Worm (Caenorhabditis elegans) whole organism, midembryonic: ENCODE results near the gene W05B10.4.

Source experiments
- T22C8.4 ChIP-seq: fragments of 200-800 bp; sonication (Bioruptor generic); IDR thresholded peaks from 2 replicates; pipeline ENCODE4 v1.3.6; 2022; ENCODE audit warnings: missing genetic modification characterization, missing compliant biosample characterization
- cog-1 ChIP-seq: sonication (generic microtip); optimal IDR thresholded peaks from 2 replicates; lab custom pipeline; 2016; ENCODE audit warnings: missing genetic modification characterization, missing compliant biosample characterization
- flt-1 ChIP-seq: fragments of 200-800 bp; sonication (Bioruptor generic); IDR thresholded peaks from 2 replicates; pipeline ENCODE4 v1.3.6; 2022; ENCODE audit warnings: missing genetic modification characterization, missing compliant biosample characterization
- klf-2 ChIP-seq: fragments of 200-800 bp; sonication (Bioruptor generic); conservative IDR thresholded peaks from 2 replicates; pipeline ENCODE4 v1.3.6; 2022; ENCODE audit warnings: missing genetic modification reagents, missing genetic modification characterization, missing compliant biosample characterization
- med-1 ChIP-seq: sonication (generic microtip); optimal IDR thresholded peaks from 2 replicates; lab custom pipeline; 2017; ENCODE audit warnings: missing genetic modification characterization, mild to moderate bottlenecking, missing compliant biosample characterization, antibody characterized with exemption, missing genetic modification reagents; ENCODE audit not compliant: insufficient read depth
- ref-1 ChIP-seq: fragments of 200-800 bp; sonication (Bioruptor generic); conservative IDR thresholded peaks from 2 replicates; pipeline ENCODE4 v1.3.6; 2022; ENCODE audit warnings: missing genetic modification reagents, missing genetic modification characterization, missing compliant biosample characterization
- tab-1 ChIP-seq: fragments of 200-800 bp; sonication (Bioruptor generic); IDR thresholded peaks from 2 replicates; pipeline ENCODE4 v1.3.6; 2022; ENCODE audit warnings: missing genetic modification characterization, missing compliant biosample characterization
- ztf-23 ChIP-seq: fragments of 200-800 bp; sonication (Bioruptor generic); IDR thresholded peaks from 2 replicates; pipeline ENCODE4 v1.3.6; 2022; ENCODE audit warnings: missing genetic modification reagents, missing genetic modification characterization, missing compliant biosample characterization
- ztf-29 ChIP-seq: fragments of 200-800 bp; sonication (Bioruptor generic); IDR thresholded peaks from 2 replicates; pipeline ENCODE4 v1.3.6; 2022; ENCODE audit warnings: missing genetic modification reagents, missing genetic modification characterization, missing compliant biosample characterization

Gene W05B10.4

DNA sequence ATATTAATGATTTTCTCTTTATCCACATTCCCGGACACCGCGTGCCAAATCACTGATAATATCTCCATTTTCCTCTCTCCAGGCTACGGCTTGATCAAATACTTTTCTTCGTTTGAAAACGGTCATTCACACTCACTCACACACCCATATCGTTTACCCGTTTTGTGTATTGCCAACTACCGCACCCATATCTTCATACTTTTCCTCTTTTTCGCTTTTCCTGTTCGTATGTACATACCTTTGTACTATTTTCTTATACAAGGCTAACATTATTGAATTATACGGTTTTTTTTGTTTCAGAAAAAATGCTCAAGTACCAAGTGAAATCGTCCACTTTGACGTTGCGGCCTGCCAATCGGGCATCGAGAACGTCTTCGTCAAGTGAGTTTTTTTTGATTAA, at the start of gene W05B10.4:
Gene W05B10.4, plus strand, starts transcription at position 301 of the 400 bp plus-strand sequence.
- TF ChIP-seq tab-1 (GFP tag; lab: Robert Waterston, UW) (no peak), flt-1 (GFP tag; lab: Robert Waterston, UW) (no peak), ztf-29 (GFP tag; lab: Robert Waterston, UW) (no peak)

DNA sequence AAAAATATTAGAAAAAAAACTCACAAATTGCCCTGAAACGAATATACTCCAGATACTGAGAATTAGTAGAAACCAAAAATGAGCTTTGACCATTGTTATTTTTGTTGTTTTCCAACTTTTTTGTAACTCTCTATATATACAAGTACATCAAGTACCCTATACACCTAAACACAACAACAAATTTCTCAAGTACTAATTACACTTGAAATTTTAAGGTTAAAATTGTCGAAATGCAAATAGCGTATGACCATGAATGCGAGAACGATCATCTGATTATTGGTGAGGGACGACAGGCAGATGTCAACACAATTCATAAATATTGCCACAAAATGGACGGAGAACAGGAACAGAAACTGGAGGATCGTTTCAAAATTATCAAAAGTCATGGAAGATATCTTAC, 43.7 kb upstream of the W05B10.4 start, which contains the start of gene F56H9.9:
Gene F56H9.9, minus strand, starts transcription at position 101 of the 400 bp plus-strand sequence.
- TF ChIP-seq klf-2 (GFP tag; lab: Robert Waterston, UW), result no peak

ce11 chrV:12629743-12630142, 38.3 kb upstream of the W05B10.4 start, which contains the start of gene F56H9.6:
F56H9.6 (minus strand) TSS chrV:12629843.
- TF ChIP-seq cog-1 (no peak), T22C8.4 (GFP tag; lab: Robert Waterston, UW) (no peak), flt-1 (GFP tag; lab: Robert Waterston, UW) (no peak), ztf-23 (GFP tag; lab: Robert Waterston, UW) (no peak), med-1 (GFP tag; lab: Kevin White, UChicago) (no peak), klf-2 (GFP tag; lab: Robert Waterston, UW) (no peak), tab-1 (GFP tag; lab: Robert Waterston, UW) (no peak), ztf-29 (GFP tag; lab: Robert Waterston, UW) (no peak), ref-1 (GFP tag; lab: Robert Waterston, UW) (no peak)

DNA sequence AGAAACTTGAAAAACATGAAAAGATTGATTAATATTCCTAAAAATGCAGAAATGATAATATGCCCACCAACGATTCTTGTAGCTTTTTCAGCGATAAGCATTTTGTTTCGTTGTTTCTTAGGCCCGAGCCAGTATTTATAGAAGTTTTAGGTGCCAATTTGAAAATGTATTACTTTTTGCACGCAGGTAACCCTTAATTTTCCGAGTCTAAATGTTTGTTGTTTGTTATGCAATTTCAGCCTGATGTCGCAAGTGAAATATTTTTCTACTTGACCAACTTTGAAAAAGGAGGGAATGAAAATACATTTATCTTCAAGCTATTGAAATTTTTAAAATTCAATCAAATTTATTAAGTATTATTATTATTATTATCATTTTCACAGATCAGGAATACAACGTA, 36.0 kb upstream of the W05B10.4 start, which contains the start of gene srx-113:
Gene srx-113, minus strand, starts transcription at position 101 of the 400 bp plus-strand sequence.
- TF ChIP-seq tab-1 (GFP tag; lab: Robert Waterston, UW), result no peak
- TF ChIP-seq T22C8.4 (GFP tag; lab: Robert Waterston, UW), result no peak
- no peak for TF ChIP-seq ztf-23 (GFP tag; lab: Robert Waterston, UW)
- TF ChIP-seq klf-2 (GFP tag; lab: Robert Waterston, UW), result no peak
- no peak for TF ChIP-seq flt-1 (GFP tag; lab: Robert Waterston, UW)
- TF ChIP-seq ref-1 (GFP tag; lab: Robert Waterston, UW), result no peak
- no peak for TF ChIP-seq ztf-29 (GFP tag; lab: Robert Waterston, UW)
- no peak for TF ChIP-seq med-1 (GFP tag; lab: Kevin White, UChicago)
- TF ChIP-seq cog-1, result no peak

DNA sequence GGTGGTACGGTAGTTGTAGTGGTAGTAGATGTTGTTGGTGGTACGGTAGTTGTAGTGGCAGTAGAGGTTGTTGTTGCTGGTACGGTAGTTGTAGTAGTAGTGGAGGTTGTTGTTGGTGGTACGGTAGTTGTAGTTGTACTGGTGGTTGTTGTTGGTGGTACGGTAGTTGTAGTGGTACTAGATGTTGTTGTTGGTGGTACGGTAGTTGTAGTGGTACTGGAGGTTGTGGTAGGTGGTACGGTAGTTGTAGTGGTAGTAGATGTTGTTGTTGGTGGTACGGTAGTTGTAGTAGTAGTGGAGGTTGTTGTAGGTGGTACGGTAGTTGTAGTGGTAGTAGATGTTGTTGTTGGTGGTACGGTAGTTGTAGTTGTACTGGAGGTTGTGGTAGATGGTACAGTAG, 35.0 kb upstream of the W05B10.4 start:
- TF ChIP-seq ztf-23 (GFP tag; lab: Robert Waterston, UW), result 0 out of 2 replicates have a peak, but pooled peaks have one; percentile 61
- TF ChIP-seq med-1 (GFP tag; lab: Kevin White, UChicago), result no peak
- 0 out of 2 replicates have a peak, but pooled peaks have one; percentile 14 for TF ChIP-seq flt-1 (GFP tag; lab: Robert Waterston, UW)

DNA sequence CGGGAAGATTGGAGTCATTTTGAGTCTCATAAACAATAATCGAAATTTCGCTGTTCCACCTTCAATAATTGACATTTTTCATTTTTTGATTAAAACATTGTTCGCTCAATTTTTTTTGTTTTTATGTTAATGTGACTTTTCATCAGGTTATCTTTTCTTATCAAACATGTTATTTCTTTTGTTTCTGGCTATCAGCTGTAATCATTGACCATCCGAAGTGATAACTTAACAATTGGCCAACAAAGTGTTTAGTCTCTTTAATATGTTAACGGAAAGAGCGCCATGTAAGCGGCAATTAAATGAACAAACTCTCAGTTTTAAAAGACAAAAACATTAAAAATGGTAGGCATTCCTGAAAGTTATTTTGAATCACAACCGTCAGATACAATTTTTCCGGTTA, 34.0 kb upstream of the W05B10.4 start:
- TF ChIP-seq ref-1 (GFP tag; lab: Robert Waterston, UW), result no peak
- no peak for TF ChIP-seq klf-2 (GFP tag; lab: Robert Waterston, UW)
- TF ChIP-seq ztf-23 (GFP tag; lab: Robert Waterston, UW), result no peak
- no peak for TF ChIP-seq med-1 (GFP tag; lab: Kevin White, UChicago)
- TF ChIP-seq cog-1, result no peak

- TF ChIP-seq flt-1 (GFP tag; lab: Robert Waterston, UW) (no peak), ref-1 (GFP tag; lab: Robert Waterston, UW) (no peak), ztf-29 (GFP tag; lab: Robert Waterston, UW) (no peak)
Observed at ce11 chrV:12634746-12635145, 33.3 kb upstream of the W05B10.4 start.

DNA sequence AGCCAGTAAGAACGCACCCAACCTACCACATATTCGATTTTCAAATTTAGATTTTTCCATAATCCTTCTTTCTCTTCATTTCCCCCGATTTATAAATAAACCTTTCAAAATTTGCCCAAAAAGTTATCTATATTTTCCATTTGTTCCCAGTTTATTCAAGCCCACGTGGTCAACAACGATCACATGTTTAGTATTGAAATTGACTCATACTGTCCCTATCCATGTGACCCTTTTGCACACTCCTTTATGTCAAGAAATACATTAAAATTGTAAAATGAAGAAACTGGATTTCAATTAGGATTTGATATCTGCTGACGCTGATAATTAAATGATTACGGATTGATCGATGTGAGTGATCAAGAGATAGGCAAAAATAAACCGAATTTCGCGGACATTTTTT, 32.8 kb upstream of the W05B10.4 start:
- TF ChIP-seq flt-1 (GFP tag; lab: Robert Waterston, UW), result no peak
- TF ChIP-seq ztf-23 (GFP tag; lab: Robert Waterston, UW), result no peak
- no peak for TF ChIP-seq ref-1 (GFP tag; lab: Robert Waterston, UW)
- TF ChIP-seq T22C8.4 (GFP tag; lab: Robert Waterston, UW), result no peak
- no peak for TF ChIP-seq cog-1
- TF ChIP-seq tab-1 (GFP tag; lab: Robert Waterston, UW), result no peak
- TF ChIP-seq klf-2 (GFP tag; lab: Robert Waterston, UW), result no peak
- no peak for TF ChIP-seq med-1 (GFP tag; lab: Kevin White, UChicago)
- TF ChIP-seq ztf-29 (GFP tag; lab: Robert Waterston, UW), result no peak

- TF ChIP-seq T22C8.4 (GFP tag; lab: Robert Waterston, UW) (no peak), klf-2 (GFP tag; lab: Robert Waterston, UW) (no peak), ref-1 (GFP tag; lab: Robert Waterston, UW) (no peak), tab-1 (GFP tag; lab: Robert Waterston, UW) (no peak), flt-1 (GFP tag; lab: Robert Waterston, UW) (no peak), cog-1 (no peak), med-1 (GFP tag; lab: Kevin White, UChicago) (no peak), ztf-29 (GFP tag; lab: Robert Waterston, UW) (no peak), ztf-23 (GFP tag; lab: Robert Waterston, UW) (no peak)
Observed at ce11 chrV:12636248-12636647, 31.8 kb upstream of the W05B10.4 start.

ce11 chrV:12637238-12637690, 30.8 kb upstream of the W05B10.4 start, which contains the start of gene F56H9.2:
F56H9.2 (plus strand) TSS chrV:12637663.
- TF ChIP-seq ztf-23 (GFP tag; lab: Robert Waterston, UW), result 0 out of 2 replicates have a peak, but pooled peaks have one; percentile 48
- TF ChIP-seq klf-2 (GFP tag; lab: Robert Waterston, UW), result no peak
